Worm (Caenorhabditis elegans): ENCODE measurements around the gene mpk-2.

The mpk-2 gene

ce11 chrII:5083341-5083740, 20.6 kb upstream of the mpk-2 start, which contains the start of gene C04G6.4:
TSS of gene C04G6.4 (minus strand) at chrII:5083441.
- TF ChIP-seq elt-1 (tag; optimal IDR thresholded peaks at IDR 0.05) (no peak), sem-4 (tag; optimal IDR thresholded peaks at IDR 0.05) (no peak), unc-62 (GFP tag; optimal IDR thresholded peaks at IDR 0.05) (no peak), lsy-2 (tag; optimal IDR thresholded peaks at IDR 0.05) (no peak), ZK546.5 (tag; optimal IDR thresholded peaks at IDR 0.05) (no peak), nhr-129 (tag; optimal IDR thresholded peaks at IDR 0.05) (no peak), nhr-10 (tag; optimal IDR thresholded peaks at IDR 0.05) (no peak), ztf-1 (GFP tag; conservative IDR thresholded peaks at IDR 0.05) (no peak), zag-1 (tag; optimal IDR thresholded peaks at IDR 0.05) (no peak), Y55F3AM.14 (GFP tag; optimal IDR thresholded peaks at IDR 0.05) (no peak), nhr-12 (tag; optimal IDR thresholded peaks at IDR 0.05) (no peak), nhr-25 (tag; optimal IDR thresholded peaks at IDR 0.05) (no peak), gmeb-1 (tag; optimal IDR thresholded peaks at IDR 0.05) (no peak), sma-3 (GFP tag; optimal IDR thresholded peaks at IDR 0.05) (no peak), mdl-1 (tag; optimal IDR thresholded peaks at IDR 0.05) (no peak), ztf-11 (tag; optimal IDR thresholded peaks at IDR 0.05) (no peak), ceh-82 (tag; optimal IDR thresholded peaks at IDR 0.05) (no peak), unc-55 (GFP tag; optimal IDR thresholded peaks at IDR 0.05) (no peak), nhr-6 (tag; optimal IDR thresholded peaks at IDR 0.05) (no peak), nhr-21 (tag; optimal IDR thresholded peaks at IDR 0.05) (no peak)

- TF ChIP-seq nhr-10 (tag; optimal IDR thresholded peaks at IDR 0.05) (no peak), unc-55 (GFP tag; optimal IDR thresholded peaks at IDR 0.05) (no peak), nhr-6 (tag; optimal IDR thresholded peaks at IDR 0.05) (no peak), nhr-129 (tag; optimal IDR thresholded peaks at IDR 0.05) (no peak), fos-1 (tag; optimal IDR thresholded peaks at IDR 0.05) (peak; percentile 31), mdl-1 (tag; optimal IDR thresholded peaks at IDR 0.05) (no peak)
Observed at ce11 chrII:5084225-5084624, 19.7 kb upstream of the mpk-2 start.

- peak; percentile 45 for TF ChIP-seq fos-1 (tag; optimal IDR thresholded peaks at IDR 0.05)
- TF ChIP-seq zag-1 (tag; optimal IDR thresholded peaks at IDR 0.05): no peak
- no peak for TF ChIP-seq F13H6.1 (tag; optimal IDR thresholded peaks at IDR 0.05)
- no peak for TF ChIP-seq ztf-4 (tag; optimal IDR thresholded peaks at IDR 0.05)
Observed at ce11 chrII:5085450-5085849, 18.5 kb upstream of the mpk-2 start, which contains the start of gene txt-9. TSS of gene txt-9 (plus strand) at chrII:5085785.

- TF ChIP-seq nhr-77 (tag; optimal IDR thresholded peaks at IDR 0.05): no peak
- TF ChIP-seq fos-1 (tag; optimal IDR thresholded peaks at IDR 0.05): peak; percentile 46
Observed at ce11 chrII:5086143-5086542, 17.8 kb upstream of the mpk-2 start.

ce11 chrII:5091640-5092243, 12.2 kb upstream of the mpk-2 start, which contains the start of gene pld-1:
TSS of gene pld-1 (minus strand) at chrII:5091690.
- TF ChIP-seq ztf-1 (GFP tag; conservative IDR thresholded peaks at IDR 0.05) (no peak), skn-1 (tag; optimal IDR thresholded peaks at IDR 0.05) (no peak), ama-1 (optimal IDR thresholded peaks at IDR 0.05) (no peak), lin-11 (tag; optimal IDR thresholded peaks at IDR 0.05) (no peak), peb-1 (tag; optimal IDR thresholded peaks at IDR 0.05) (no peak), aly-2 (tag; optimal IDR thresholded peaks at IDR 0.05) (no peak), fos-1 (tag; optimal IDR thresholded peaks at IDR 0.05) (no peak), nhr-237 (tag; optimal IDR thresholded peaks at IDR 0.05) (no peak), elt-3 (tag; optimal IDR thresholded peaks at IDR 0.05) (no peak), lin-13 (GFP tag; optimal IDR thresholded peaks at IDR 0.05) (no peak), sem-4 (tag; optimal IDR thresholded peaks at IDR 0.05) (no peak), nhr-12 (tag; optimal IDR thresholded peaks at IDR 0.05) (no peak), nhr-10 (tag; optimal IDR thresholded peaks at IDR 0.05) (no peak), C34F6.9 (tag; optimal IDR thresholded peaks at IDR 0.05) (no peak), unc-39 (tag; optimal IDR thresholded peaks at IDR 0.05) (no peak), blmp-1 (tag; optimal IDR thresholded peaks at IDR 0.05; ENCODE audit: insufficient read depth) (no peak)

Data from whole organism, L2 larva.